Worm (Caenorhabditis elegans): ENCODE data around the gene Y69A2AR.46.

- TF ChIP-seq ceh-19 (GFP tag; optimal IDR thresholded peaks at IDR 0.05) (no peak), fax-1 (tag; optimal IDR thresholded peaks at IDR 0.05) (no peak), ama-1 (optimal IDR thresholded peaks at IDR 0.05) (no peak), nhr-11 (tag; optimal IDR thresholded peaks at IDR 0.05) (no peak), ceh-22 (tag; optimal IDR thresholded peaks at IDR 0.05) (no peak), tbx-2 (tag; optimal IDR thresholded peaks at IDR 0.05) (no peak), che-1 (tag; optimal IDR thresholded peaks at IDR 0.05) (no peak), C38D4.7 (GFP tag; optimal IDR thresholded peaks at IDR 0.05) (no peak)
These were observed 46.1 kb downstream of the Y69A2AR.46 start, which contains the start of gene vamp-7 for ce11 chrIV:2607513-2608101.
